Worm (Caenorhabditis elegans) whole organism, L3 larva: ENCODE measurements around the gene C05D11.8.

Experiments used
- R02D3.7 ChIP-seq: fragments of 150-350 bp; optimal IDR thresholded peaks from 2 replicates; lab custom pipeline; 2014; ENCODE audit warnings: missing biosample characterization, missing genetic modification characterization
- aly-2 ChIP-seq: fragments of 150-350 bp; optimal IDR thresholded peaks from 2 replicates; lab custom pipeline; 2014; ENCODE audit warnings: missing biosample characterization, missing genetic modification characterization
- ama-1 ChIP-seq: fragments of 150-350 bp; optimal IDR thresholded peaks from 2 replicates; lab custom pipeline; 2018
- ceh-16 ChIP-seq: sonication (generic microtip); optimal IDR thresholded peaks from 2 replicates; lab custom pipeline; 2017; ENCODE audit warnings: missing biosample characterization, missing genetic modification characterization
- ceh-28 ChIP-seq: fragments of 150-350 bp; optimal IDR thresholded peaks from 2 replicates; lab custom pipeline; 2014; ENCODE audit warnings: missing biosample characterization, missing genetic modification reagents, missing genetic modification characterization
- ceh-82 ChIP-seq: fragments of 150-350 bp; optimal IDR thresholded peaks from 2 replicates; lab custom pipeline; 2014; ENCODE audit warnings: missing biosample characterization, missing genetic modification characterization
- ceh-9 ChIP-seq: sonication (generic microtip); optimal IDR thresholded peaks from 2 replicates; lab custom pipeline; 2018; ENCODE audit warnings: missing biosample characterization, missing genetic modification characterization
- egl-5 ChIP-seq: fragments of 150-350 bp; optimal IDR thresholded peaks from 2 replicates; lab custom pipeline; 2017; ENCODE audit warnings: missing biosample characterization, missing genetic modification reagents, missing genetic modification characterization, inconsistent platforms
- elt-1 ChIP-seq: fragments of 150-350 bp; optimal IDR thresholded peaks from 2 replicates; lab custom pipeline; 2014; ENCODE audit warnings: missing biosample characterization, missing genetic modification characterization
- elt-2 ChIP-seq: sonication (generic microtip); optimal IDR thresholded peaks from 2 replicates; lab custom pipeline; 2016; ENCODE audit warnings: missing genetic modification reagents, mild to moderate bottlenecking, missing genetic modification characterization, missing compliant biosample characterization
- eor-1 ChIP-seq, 2 experiments: fragments of 150-350 bp; optimal IDR thresholded peaks; 2 replicates each; lab custom pipeline; 2014 to 2018; ENCODE audit warnings: missing biosample characterization in 2 of 2, missing genetic modification characterization in 2 of 2
- fkh-10 ChIP-seq: sonication (generic microtip); optimal IDR thresholded peaks from 2 replicates; lab custom pipeline; 2017; ENCODE audit warnings: missing biosample characterization, missing genetic modification reagents, missing genetic modification characterization
- fkh-2 ChIP-seq: fragments of 150-350 bp; optimal IDR thresholded peaks from 2 replicates; lab custom pipeline; 2014; ENCODE audit warnings: missing biosample characterization, missing genetic modification reagents, missing genetic modification characterization
- hmg-11 ChIP-seq: sonication (generic microtip); optimal IDR thresholded peaks from 2 replicates; lab custom pipeline; 2016; ENCODE audit warnings: missing genetic modification characterization, missing compliant biosample characterization
- jun-1 ChIP-seq: fragments of 150-350 bp; optimal IDR thresholded peaks from 2 replicates; lab custom pipeline; 2014; ENCODE audit warnings: missing biosample characterization, missing genetic modification reagents, missing genetic modification characterization
- lin-15B ChIP-seq: fragments of 150-350 bp; optimal IDR thresholded peaks from 2 replicates; lab custom pipeline; 2014; ENCODE audit warnings: missing biosample characterization, missing genetic modification characterization
- lin-39 ChIP-seq: fragments of 150-350 bp; optimal IDR thresholded peaks from 2 replicates; lab custom pipeline; 2018; ENCODE audit warnings: missing biosample characterization, missing genetic modification reagents, missing genetic modification characterization
- lsy-12 ChIP-seq: sonication (generic microtip); optimal IDR thresholded peaks from 2 replicates; lab custom pipeline; 2016; ENCODE audit warnings: mild to moderate bottlenecking, missing genetic modification characterization, missing compliant biosample characterization
- mml-1 ChIP-seq: fragments of 150-350 bp; sonication (generic microtip); optimal IDR thresholded peaks from 3 replicates; lab custom pipeline; 2014; ENCODE audit warnings: missing biosample characterization, missing genetic modification characterization
- nhr-11 ChIP-seq: fragments of 150-350 bp; optimal IDR thresholded peaks from 2 replicates; lab custom pipeline; 2014; ENCODE audit warnings: missing biosample characterization, missing genetic modification characterization
- nhr-12 ChIP-seq: fragments of 150-350 bp; optimal IDR thresholded peaks from 2 replicates; lab custom pipeline; 2014; ENCODE audit warnings: missing biosample characterization, missing genetic modification characterization
- nhr-23 ChIP-seq: fragments of 150-350 bp; optimal IDR thresholded peaks from 2 replicates; lab custom pipeline; 2014; ENCODE audit warnings: missing biosample characterization, missing genetic modification reagents, missing genetic modification characterization
- nhr-25 ChIP-seq: sonication (generic microtip); optimal IDR thresholded peaks from 2 replicates; lab custom pipeline; 2017; ENCODE audit warnings: missing biosample characterization, missing genetic modification characterization
- nhr-28 ChIP-seq: fragments of 150-350 bp; optimal IDR thresholded peaks from 2 replicates; lab custom pipeline; 2014; ENCODE audit warnings: missing biosample characterization, missing genetic modification characterization
- nhr-43 ChIP-seq: sonication (generic microtip); optimal IDR thresholded peaks from 2 replicates; lab custom pipeline; 2016; ENCODE audit warnings: mild to moderate bottlenecking, missing genetic modification characterization, missing compliant biosample characterization; ENCODE audit not compliant: poor library complexity, severe bottlenecking
- nhr-67 ChIP-seq: fragments of 150-350 bp; optimal IDR thresholded peaks from 2 replicates; lab custom pipeline; 2014; ENCODE audit warnings: missing biosample characterization, missing genetic modification characterization
- nhr-76 ChIP-seq: fragments of 150-350 bp; sonication (generic microtip); optimal IDR thresholded peaks from 5 replicates; lab custom pipeline; 2014; ENCODE audit warnings: missing biosample characterization, missing genetic modification characterization
- nhr-77 ChIP-seq: fragments of 150-350 bp; optimal IDR thresholded peaks from 2 replicates; lab custom pipeline; 2014; ENCODE audit warnings: missing biosample characterization, missing genetic modification characterization
- pqm-1 ChIP-seq: fragments of 150-350 bp; optimal IDR thresholded peaks from 2 replicates; lab custom pipeline; 2017; ENCODE audit warnings: missing biosample characterization, missing genetic modification characterization, inconsistent platforms
- sea-2 ChIP-seq: fragments of 150-350 bp; sonication (generic microtip); optimal IDR thresholded peaks from 4 replicates; lab custom pipeline; 2014; ENCODE audit warnings: missing biosample characterization, missing genetic modification reagents, missing genetic modification characterization
- skn-1 ChIP-seq: fragments of 150-350 bp; optimal IDR thresholded peaks from 2 replicates; lab custom pipeline; 2014; ENCODE audit warnings: missing biosample characterization, missing genetic modification characterization
- snpc-4 ChIP-seq: fragments of 150-350 bp; optimal IDR thresholded peaks from 2 replicates; lab custom pipeline; 2014; ENCODE audit warnings: missing biosample characterization, missing genetic modification characterization
- tbx-2 ChIP-seq: sonication (generic microtip); optimal IDR thresholded peaks from 2 replicates; lab custom pipeline; 2016; ENCODE audit warnings: mild to moderate bottlenecking, missing genetic modification characterization, missing compliant biosample characterization
- unc-39 ChIP-seq: sonication (generic microtip); optimal IDR thresholded peaks from 4 replicates; lab custom pipeline; 2017; ENCODE audit warnings: missing biosample characterization, missing genetic modification characterization
- unc-62 ChIP-seq: fragments of 150-350 bp; sonication (generic microtip); optimal IDR thresholded peaks from 4 replicates; lab custom pipeline; 2014; ENCODE audit warnings: missing biosample characterization, missing genetic modification reagents, missing genetic modification characterization
- zag-1 ChIP-seq: fragments of 150-350 bp; optimal IDR thresholded peaks from 2 replicates; lab custom pipeline; 2014; ENCODE audit warnings: missing biosample characterization, missing genetic modification characterization
- ztf-11 ChIP-seq: fragments of 150-350 bp; optimal IDR thresholded peaks from 2 replicates; lab custom pipeline; 2014; ENCODE audit warnings: missing biosample characterization, missing genetic modification characterization
- ztf-4 ChIP-seq: fragments of 150-350 bp; optimal IDR thresholded peaks from 2 replicates; lab custom pipeline; 2014; ENCODE audit warnings: missing biosample characterization, missing genetic modification characterization

Gene C05D11.8

DNA sequence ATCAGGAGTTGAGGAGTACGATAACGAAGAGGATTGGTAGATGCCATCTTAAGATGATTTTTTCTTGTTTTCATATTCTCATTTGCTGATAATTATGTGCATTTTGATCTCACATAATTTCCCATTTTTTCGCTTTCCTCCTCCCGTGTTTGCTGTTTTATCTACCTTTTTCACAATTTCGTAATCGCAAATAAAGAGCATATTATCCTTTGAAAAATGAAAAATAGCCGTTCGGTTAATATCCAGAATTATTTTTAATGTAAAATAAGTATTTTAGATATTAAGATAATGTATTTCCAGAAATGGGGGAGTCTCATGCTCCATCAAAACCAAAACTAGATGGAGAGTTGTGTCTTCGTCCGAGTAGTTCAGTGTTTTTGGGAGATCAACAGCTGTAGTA, 5.8 kb upstream of the C05D11.8 start, which contains the start of gene vps-16:
TSS of gene vps-16 (plus strand) at position 301 of the 400 bp plus-strand sequence.
- TF ChIP-seq sea-2, result no peak
- no peak for TF ChIP-seq elt-2 (tag; lab: Kevin White, UChicago)
- no peak for TF ChIP-seq nhr-67 (tag; lab: Kevin White, UChicago)
- TF ChIP-seq hmg-11 (tag; lab: Kevin White, UChicago), result no peak
- TF ChIP-seq eor-1 (tag; optimal IDR thresholded peaks at IDR 0.05; lab: Kevin White, UChicago), result no peak
- no peak for TF ChIP-seq unc-62 (GFP tag; lab: Kevin White, UChicago)
- TF ChIP-seq lin-15B (tag; lab: Kevin White, UChicago), result no peak
- no peak for TF ChIP-seq elt-1 (tag; lab: Kevin White, UChicago)
- TF ChIP-seq R02D3.7 (tag; lab: Kevin White, UChicago), result no peak
- no peak for TF ChIP-seq nhr-77 (tag; lab: Kevin White, UChicago)
- TF ChIP-seq nhr-76, result no peak
- TF ChIP-seq ceh-28 (tag; lab: Kevin White, UChicago), result no peak
- no peak for TF ChIP-seq nhr-43 (tag; lab: Kevin White, UChicago)
- TF ChIP-seq nhr-23 (tag; lab: Kevin White, UChicago), result no peak

DNA sequence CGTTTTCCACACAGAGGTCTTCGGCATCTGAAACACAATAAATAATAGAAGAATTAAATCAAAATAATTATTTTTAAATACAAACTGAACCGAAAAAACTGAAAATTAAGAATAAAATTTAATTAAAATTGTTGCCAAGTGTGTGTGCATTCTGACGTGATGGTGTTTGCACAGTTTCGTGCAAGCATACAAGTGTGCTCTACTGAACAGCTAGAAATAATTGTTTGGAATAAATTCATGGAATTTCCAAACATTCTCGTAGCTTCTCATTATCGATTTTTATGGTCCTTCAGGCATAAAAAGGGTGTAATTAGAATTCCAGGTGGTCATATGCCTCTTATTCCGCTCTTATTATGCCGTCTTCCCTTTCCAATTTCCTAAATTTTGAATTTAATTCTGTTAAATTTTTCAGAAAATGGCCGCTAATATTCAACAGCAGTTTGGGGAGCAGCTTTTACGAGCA, 4.7 kb upstream of the C05D11.8 start, which contains the start of the genes mrps-17 and txdc-9:
TSS of gene mrps-17 (minus strand) at position 33 of the 463 bp plus-strand sequence.
TSS of gene txdc-9 (plus strand) at position 413 of the 463 bp plus-strand sequence.
- TF ChIP-seq egl-5 (peak; percentile 74), mml-1 (tag; lab: Kevin White, UChicago) (no peak), hmg-11 (tag; lab: Kevin White, UChicago) (peak; percentile 69), skn-1 (tag; lab: Kevin White, UChicago) (peak; percentile 67), unc-62 (GFP tag; lab: Kevin White, UChicago) (no peak), fkh-10 (GFP tag; lab: Kevin White, UChicago) (peak; percentile 37), R02D3.7 (tag; lab: Kevin White, UChicago) (peak; percentile 32), nhr-23 (tag; lab: Kevin White, UChicago) (peak; percentile 73), nhr-11 (peak; percentile 14), tbx-2 (no peak), lin-39 (peak; percentile 72), elt-2 (tag; lab: Kevin White, UChicago) (peak; percentile 33), nhr-25 (tag; lab: Kevin White, UChicago) (peak; percentile 50), ceh-28 (tag; lab: Kevin White, UChicago) (peak; percentile 59), lin-15B (tag; lab: Kevin White, UChicago) (peak; percentile 89), sea-2 (no peak), ztf-11 (no peak), eor-1 (tag; optimal IDR thresholded peaks at IDR 0.05; lab: Kevin White, UChicago) (no peak), lsy-12 (tag; lab: Kevin White, UChicago) (peak; percentile 14), pqm-1 (tag; lab: Kevin White, UChicago) (peak; percentile 44), ama-1 (peak; percentile 1)

ce11 chrIII:6430834-6431233, 3.7 kb upstream of the C05D11.8 start, which contains the start of gene popl-1:
Gene popl-1 (minus strand): TSS chrIII:6430934.
- TF ChIP-seq nhr-12 (tag; lab: Kevin White, UChicago) (no peak), fkh-2 (tag; lab: Kevin White, UChicago) (no peak), zag-1 (tag; lab: Kevin White, UChicago) (no peak), ceh-9 (tag; lab: Kevin White, UChicago) (no peak), nhr-11 (no peak), jun-1 (no peak), ztf-11 (no peak), unc-39 (no peak), lin-15B (tag; lab: Kevin White, UChicago) (no peak), ceh-82 (no peak), ama-1 (no peak), ceh-16 (tag; lab: Kevin White, UChicago) (no peak), nhr-25 (tag; lab: Kevin White, UChicago) (no peak), snpc-4 (tag; lab: Kevin White, UChicago) (no peak)

DNA sequence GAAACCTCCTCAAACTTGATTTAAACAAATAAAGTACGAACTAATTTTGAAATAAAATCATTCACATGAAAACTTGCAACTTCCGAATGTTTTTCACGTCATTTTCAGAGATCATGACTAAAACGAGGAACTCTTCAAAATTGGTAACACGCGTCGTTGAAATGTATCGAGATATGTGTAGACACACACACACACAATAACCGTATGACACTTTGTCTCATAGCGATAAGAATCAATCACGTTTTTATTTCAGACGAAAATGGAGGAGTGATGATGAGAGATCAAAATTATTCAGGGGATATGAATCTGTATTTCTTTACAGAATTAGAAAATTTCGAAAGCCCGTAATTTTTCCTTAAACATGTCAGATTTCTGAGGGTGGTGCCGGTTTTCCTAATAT, 4.4 kb downstream of the C05D11.8 start:
- peak; percentile 85 for TF ChIP-seq pqm-1 (tag; lab: Kevin White, UChicago)
- TF ChIP-seq nhr-23 (tag; lab: Kevin White, UChicago), result no peak
- no peak for TF ChIP-seq nhr-28 (tag; lab: Kevin White, UChicago)
- no peak for TF ChIP-seq hmg-11 (tag; lab: Kevin White, UChicago)
- TF ChIP-seq jun-1, result peak; percentile 10
- TF ChIP-seq nhr-25 (tag; lab: Kevin White, UChicago), result no peak
- no peak for TF ChIP-seq lin-15B (tag; lab: Kevin White, UChicago)
- TF ChIP-seq aly-2 (tag; lab: Kevin White, UChicago), result no peak
- peak; percentile 2 for TF ChIP-seq lsy-12 (tag; lab: Kevin White, UChicago)
- TF ChIP-seq elt-2 (tag; lab: Kevin White, UChicago), result peak; percentile 34
- TF ChIP-seq fkh-2 (tag; lab: Kevin White, UChicago), result no peak
- no peak for TF ChIP-seq eor-1 (tag; optimal IDR thresholded peaks at IDR 0.05; lab: Kevin White, UChicago)
- TF ChIP-seq ceh-9 (tag; lab: Kevin White, UChicago), result no peak
- TF ChIP-seq elt-1 (tag; lab: Kevin White, UChicago), result peak; percentile 14
- no peak for TF ChIP-seq ztf-4 (tag; lab: Kevin White, UChicago)
- TF ChIP-seq, all 47 proteins: peak for 5
